Worm (Caenorhabditis elegans): Measurements from ENCODE around the gene R155.5.

DNA sequence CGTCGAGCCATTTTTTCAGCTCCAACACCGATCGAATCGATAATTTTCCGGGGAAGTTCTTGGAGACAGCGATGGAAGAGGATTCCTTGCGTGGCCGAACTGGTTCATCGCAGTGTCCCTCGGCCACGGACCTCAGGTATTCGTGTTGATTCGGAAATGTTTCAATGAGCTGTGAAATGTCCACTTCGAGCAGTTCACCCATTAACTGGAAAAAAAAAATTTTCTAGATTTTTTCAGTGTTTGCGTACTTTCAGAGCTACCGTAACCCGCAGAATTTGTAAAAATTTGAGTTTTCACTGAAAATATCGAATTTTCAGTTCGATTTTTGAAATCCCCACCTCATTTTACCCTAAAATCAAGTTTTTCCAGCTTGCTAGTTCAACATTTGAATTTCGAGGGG, 22.5 kb downstream of the R155.5 start:
- TF ChIP-seq med-1 (GFP tag; optimal IDR thresholded peaks at IDR 0.05; ENCODE audit: insufficient read depth) (no peak), ref-1 (GFP tag; conservative IDR thresholded peaks at IDR 0.05) (no peak)
